Fruit fly (Drosophila melanogaster) whole organism, embryonic: ENCODE measurements around the gene IntS10.

Experiments
- Asciz ChIP-seq: fragments of 200-800 bp; sonication (Bioruptor generic); optimal IDR thresholded peaks from 2 replicates; lab custom pipeline; 2017; ENCODE audit warnings: missing biosample characterization, mild to moderate bottlenecking, missing genetic modification characterization, missing genetic modification reagents
- Bgb ChIP-seq: fragments of 200-800 bp; sonication (Bioruptor generic); IDR thresholded peaks from 2 replicates; pipeline ENCODE4 v1.3.6; 2022; ENCODE audit warnings: missing biosample characterization, missing genetic modification characterization; ENCODE audit not compliant: partially characterized antibody
- Blimp-1 ChIP-seq: fragments of 200-800 bp; sonication (Bioruptor generic); optimal IDR thresholded peaks from 3 replicates; lab custom pipeline; 2018; ENCODE audit warnings: missing biosample characterization, missing genetic modification characterization, mild to moderate bottlenecking, moderate library complexity, missing genetic modification reagents
- CG10431 ChIP-seq: fragments of 200-800 bp; sonication (Bioruptor generic); optimal IDR thresholded peaks from 3 replicates; lab custom pipeline; 2018; ENCODE audit warnings: missing biosample characterization, mild to moderate bottlenecking, missing genetic modification characterization
- CG10959 ChIP-seq: fragments of 200-800 bp; sonication (Bioruptor generic); IDR thresholded peaks from 2 replicates; pipeline ENCODE4 v1.3.6; 2022; ENCODE audit warnings: missing biosample characterization, missing genetic modification characterization
- CG14710 ChIP-seq: fragments of 200-800 bp; sonication (Bioruptor generic); optimal IDR thresholded peaks from 3 replicates; lab custom pipeline; 2019; ENCODE audit warnings: missing biosample characterization, mild to moderate bottlenecking, missing genetic modification characterization, moderate library complexity
- CG14860 ChIP-seq: fragments of 200-800 bp; sonication (Bioruptor generic); IDR thresholded peaks from 3 replicates; pipeline ENCODE4 v1.3.6; 2022; ENCODE audit warnings: missing biosample characterization, missing genetic modification characterization; ENCODE audit not compliant: partially characterized antibody
- CG15011 ChIP-seq: fragments of 200-800 bp; sonication (Bioruptor generic); optimal IDR thresholded peaks from 3 replicates; lab custom pipeline; 2018; ENCODE audit warnings: missing biosample characterization, mild to moderate bottlenecking, missing genetic modification characterization
- CG1647 ChIP-seq: fragments of 200-800 bp; sonication (Bioruptor generic); optimal IDR thresholded peaks from 3 replicates; lab custom pipeline; 2016; ENCODE audit warnings: missing biosample characterization, missing genetic modification characterization
- CG17612 ChIP-seq: fragments of 200-800 bp; sonication (Bioruptor generic); IDR thresholded peaks from 2 replicates; pipeline ENCODE4 v1.3.6; 2022; ENCODE audit warnings: missing biosample characterization, missing genetic modification characterization
- CG18764 ChIP-seq: fragments of 200-800 bp; sonication (Bioruptor generic); optimal IDR thresholded peaks from 3 replicates; lab custom pipeline; 2016; ENCODE audit warnings: missing biosample characterization, missing genetic modification characterization
- CG34422 ChIP-seq: fragments of 200-800 bp; sonication (Bioruptor generic); IDR thresholded peaks from 3 replicates; pipeline ENCODE4 v1.3.6; 2022; ENCODE audit warnings: missing biosample characterization, missing genetic modification characterization
- CG6683 ChIP-seq: fragments of 200-800 bp; sonication (Bioruptor generic); optimal IDR thresholded peaks from 2 replicates; lab custom pipeline; 2017; ENCODE audit warnings: missing biosample characterization, mild to moderate bottlenecking, missing genetic modification characterization, missing genetic modification reagents
- CG7556 ChIP-seq: fragments of 200-800 bp; sonication (Bioruptor generic); optimal IDR thresholded peaks from 2 replicates; lab custom pipeline; 2017; ENCODE audit warnings: missing biosample characterization, mild to moderate bottlenecking, missing genetic modification characterization
- CG7745 ChIP-seq: fragments of 200-800 bp; sonication (Bioruptor generic); optimal IDR thresholded peaks from 2 replicates; lab custom pipeline; 2018; ENCODE audit warnings: missing biosample characterization, mild to moderate bottlenecking, missing genetic modification characterization, moderate library complexity
- CG8281 ChIP-seq: fragments of 200-800 bp; sonication (Bioruptor generic); optimal IDR thresholded peaks from 2 replicates; lab custom pipeline; 2018; ENCODE audit warnings: missing biosample characterization, mild to moderate bottlenecking, missing genetic modification characterization, moderate library complexity
- CG9727 ChIP-seq: fragments of 200-800 bp; sonication (Bioruptor generic); optimal IDR thresholded peaks from 3 replicates; lab custom pipeline; 2017; ENCODE audit warnings: missing biosample characterization, mild to moderate bottlenecking, missing genetic modification characterization
- CHES-1-like ChIP-seq: fragments of 200-800 bp; sonication (Bioruptor generic); optimal IDR thresholded peaks from 2 replicates; lab custom pipeline; 2016; ENCODE audit warnings: missing biosample characterization, missing genetic modification characterization
- CoRest ChIP-seq: fragments of 200-800 bp; sonication (Bioruptor generic); optimal IDR thresholded peaks from 3 replicates; lab custom pipeline; 2018; ENCODE audit warnings: missing biosample characterization, mild to moderate bottlenecking, missing genetic modification characterization, moderate library complexity
- ERR ChIP-seq: fragments of 200-800 bp; sonication (Bioruptor generic); optimal IDR thresholded peaks from 2 replicates; lab custom pipeline; 2016; ENCODE audit warnings: missing biosample characterization, missing genetic modification characterization
- Ets65A ChIP-seq: fragments of 200-800 bp; sonication (Bioruptor generic); peaks from one replicate; lab custom pipeline; 2016; ENCODE audit warnings: missing biosample characterization, missing genetic modification characterization
- Fer1 ChIP-seq: fragments of 200-800 bp; sonication (Bioruptor generic); optimal IDR thresholded peaks from 2 replicates; lab custom pipeline; 2017; ENCODE audit warnings: missing biosample characterization, mild to moderate bottlenecking, missing genetic modification characterization
- Fer2 ChIP-seq: fragments of 200-800 bp; sonication (Bioruptor generic); optimal IDR thresholded peaks from 2 replicates; lab custom pipeline; 2018; ENCODE audit warnings: missing biosample characterization, mild to moderate bottlenecking, missing genetic modification characterization, moderate library complexity
- Mes4 ChIP-seq: fragments of 200-800 bp; sonication (Bioruptor generic); optimal IDR thresholded peaks from 2 replicates; lab custom pipeline; 2016; ENCODE audit warnings: missing biosample characterization, missing genetic modification characterization
- PHDP ChIP-seq: fragments of 200-800 bp; sonication (Bioruptor generic); optimal IDR thresholded peaks from 3 replicates; lab custom pipeline; 2018; ENCODE audit warnings: missing biosample characterization, mild to moderate bottlenecking, missing genetic modification characterization, moderate library complexity
- Ptx1 ChIP-seq: fragments of 200-800 bp; sonication (Bioruptor generic); IDR thresholded peaks from 2 replicates; pipeline ENCODE4 v1.3.6; 2022; ENCODE audit warnings: missing biosample characterization, missing genetic modification characterization
- TFAM ChIP-seq: fragments of 200-800 bp; sonication (Bioruptor generic); optimal IDR thresholded peaks from 2 replicates; lab custom pipeline; 2017; ENCODE audit warnings: missing biosample characterization, missing genetic modification characterization, inconsistent platforms
- bsh ChIP-seq, 2 experiments: fragments of 200-800 bp; sonication (Bioruptor generic); optimal IDR thresholded peaks; 2 replicates each; lab custom pipeline; 2017 to 2018; ENCODE audit warnings: mild to moderate bottlenecking in 2 of 2, missing biosample characterization in 2 of 2, missing genetic modification characterization in 2 of 2, moderate library complexity in 1 of 2
- dan ChIP-seq: fragments of 200-800 bp; sonication (Bioruptor generic); IDR thresholded peaks from 2 replicates; pipeline ENCODE4 v1.3.6; 2022; ENCODE audit warnings: missing biosample characterization, missing genetic modification characterization
- dm ChIP-seq: fragments of 200-800 bp; sonication (Bioruptor generic); optimal IDR thresholded peaks from 3 replicates; lab custom pipeline; 2016; ENCODE audit warnings: missing biosample characterization, missing genetic modification characterization
- eve ChIP-seq, 2 experiments: fragments of >200 bp; optimal IDR thresholded peaks; 2 replicates each; lab custom pipeline; 2017; ENCODE audit warnings: missing biosample characterization in 2 of 2, missing genetic modification characterization in 2 of 2
- fd102C ChIP-seq: fragments of 200-800 bp; sonication (Bioruptor generic); optimal IDR thresholded peaks from 2 replicates; lab custom pipeline; 2018; ENCODE audit warnings: missing biosample characterization, mild to moderate bottlenecking, missing genetic modification characterization, moderate library complexity
- gce ChIP-seq: fragments of 200-800 bp; sonication (Bioruptor generic); IDR thresholded peaks from 3 replicates; pipeline ENCODE4 v1.3.6; 2022; ENCODE audit warnings: missing biosample characterization, missing genetic modification characterization
- gem ChIP-seq: fragments of 200-800 bp; sonication (Bioruptor generic); optimal IDR thresholded peaks from 2 replicates; lab custom pipeline; 2019; ENCODE audit warnings: missing biosample characterization, mild to moderate bottlenecking, missing genetic modification characterization, moderate library complexity
- grn ChIP-seq: fragments of 200-800 bp; sonication (Bioruptor generic); optimal IDR thresholded peaks from 3 replicates; lab custom pipeline; 2017; ENCODE audit warnings: missing biosample characterization, missing genetic modification characterization
- mirr ChIP-seq: fragments of 200-800 bp; sonication (Bioruptor generic); optimal IDR thresholded peaks from 3 replicates; lab custom pipeline; 2018; ENCODE audit warnings: missing biosample characterization, mild to moderate bottlenecking, missing genetic modification characterization
- peb ChIP-seq: fragments of 200-800 bp; sonication (Bioruptor generic); IDR thresholded peaks from 2 replicates; pipeline ENCODE4 v1.3.6; 2022; ENCODE audit warnings: missing biosample characterization, missing genetic modification characterization
- prd ChIP-seq, 3 experiments: fragments of >200 bp in 2 of 3; fragments of 200-800 bp in 1 of 3; sonication (Bioruptor generic) in 1 of 3; optimal IDR thresholded peaks in 2 of 3; IDR thresholded peaks in 1 of 3; 2 replicates in 2 of 3; 3 replicates in 1 of 3; pipeline versions ENCODE4 v1.3.6 to Lab custom; 2017 to 2022; ENCODE audit warnings: missing biosample characterization in 1 of 3, missing genetic modification characterization in 1 of 3
- pros ChIP-seq: fragments of 200-800 bp; sonication (Bioruptor generic); optimal IDR thresholded peaks from 3 replicates; lab custom pipeline; 2019; ENCODE audit warnings: missing biosample characterization, mild to moderate bottlenecking, missing genetic modification characterization, moderate library complexity
- psq ChIP-seq: fragments of 200-800 bp; sonication (Bioruptor generic); optimal IDR thresholded peaks from 2 replicates; lab custom pipeline; 2017; ENCODE audit warnings: missing biosample characterization, missing genetic modification characterization
- repo ChIP-seq: fragments of 200-800 bp; sonication (Bioruptor generic); optimal IDR thresholded peaks from 2 replicates; lab custom pipeline; 2016; ENCODE audit warnings: missing biosample characterization, missing genetic modification characterization
- salm ChIP-seq: fragments of 200-800 bp; sonication (Bioruptor generic); optimal IDR thresholded peaks from 2 replicates; lab custom pipeline; 2018; ENCODE audit warnings: missing biosample characterization, mild to moderate bottlenecking, missing genetic modification characterization
- sens ChIP-seq: fragments of 200-800 bp; sonication (Bioruptor generic); peaks from one replicate; lab custom pipeline; 2016; ENCODE audit warnings: missing biosample characterization, missing genetic modification characterization
- seq ChIP-seq: fragments of 200-800 bp; sonication (Bioruptor generic); IDR thresholded peaks from 2 replicates; pipeline ENCODE4 v1.3.6; 2022; ENCODE audit warnings: missing biosample characterization, missing genetic modification characterization
- shn ChIP-seq: fragments of 200-800 bp; sonication (Bioruptor generic); optimal IDR thresholded peaks from 3 replicates; lab custom pipeline; 2016; ENCODE audit warnings: missing biosample characterization, missing genetic modification characterization
- sob ChIP-seq: fragments of 200-800 bp; sonication (Bioruptor generic); IDR thresholded peaks from 2 replicates; pipeline ENCODE4 v1.3.6; 2022; ENCODE audit warnings: missing biosample characterization, missing genetic modification characterization
- twi ChIP-seq: fragments of 200-800 bp; optimal IDR thresholded peaks from 2 replicates; lab custom pipeline; 2019; ENCODE audit warnings: missing biosample characterization, mild to moderate bottlenecking, missing genetic modification characterization, moderate library complexity
- unc-4 ChIP-seq: fragments of 200-800 bp; sonication (Bioruptor generic); IDR thresholded peaks from 2 replicates; pipeline ENCODE4 v1.3.6; 2022; ENCODE audit warnings: missing biosample characterization, missing genetic modification characterization; ENCODE audit not compliant: partially characterized antibody
- unpg ChIP-seq: fragments of 200-800 bp; sonication (Bioruptor generic); optimal IDR thresholded peaks from 3 replicates; lab custom pipeline; 2018; ENCODE audit warnings: missing biosample characterization, mild to moderate bottlenecking, missing genetic modification characterization, moderate library complexity
- zfh1 ChIP-seq: fragments of 200-800 bp; sonication (Bioruptor generic); IDR thresholded peaks from 3 replicates; pipeline ENCODE4 v1.3.6; 2022; ENCODE audit warnings: missing biosample characterization, missing genetic modification characterization

IntS10 gene

dm6 chr3L:3767825-3768224 is 38.7 kb upstream of the IntS10 start (continued):
- TF ChIP-seq CG14860 (GFP tag; lab: Robert Waterston, UW): no peak
- TF ChIP-seq Blimp-1 (GFP tag; lab: Kevin White, UChicago): peak; percentile 16
- no peak for TF ChIP-seq CG17612 (GFP tag; lab: Robert Waterston, UW)
- no peak for TF ChIP-seq gce (GFP tag; lab: Robert Waterston, UW)
- peak; percentile 59 for TF ChIP-seq dm (GFP tag; lab: Kevin White, UChicago)
- TF ChIP-seq grn (GFP tag; lab: Kevin White, UChicago): no peak
- peak; percentile 65 for TF ChIP-seq sob (GFP tag; lab: Robert Waterston, UW)
- TF ChIP-seq CG10959 (GFP tag; lab: Robert Waterston, UW): peak; percentile 50
- TF ChIP-seq psq: no peak
- TF ChIP-seq CG15011: no peak
- TF ChIP-seq Bgb (GFP tag; lab: Robert Waterston, UW): peak; percentile 33; the same call in 1 of the 2 replicates
- no peak for TF ChIP-seq CG7745 (tag; lab: Kevin White, UChicago)
- TF ChIP-seq CG34422: peak; percentile 61; the same call in 2 of the 3 replicates
- no peak for TF ChIP-seq CG8281
- TF ChIP-seq seq (GFP tag; lab: Robert Waterston, UW): peak; percentile 36; the same call in 1 of the 2 replicates
- no peak for TF ChIP-seq unc-4 (GFP tag; lab: Robert Waterston, UW)
- TF ChIP-seq sens: peak; percentile 92
- TF ChIP-seq CoRest: peak; percentile 32
- peak in 1 of 2 experiments; percentile 48 for TF ChIP-seq eve (GFP tag; optimal IDR thresholded peaks at IDR 0.05; lab: Kevin White, UChicago)
- no peak for TF ChIP-seq dan (GFP tag; lab: Robert Waterston, UW)
- no peak for TF ChIP-seq CG7556 (GFP tag; lab: Kevin White, UChicago)
- TF ChIP-seq fd102C: no peak
- TF ChIP-seq CG10431 (GFP tag; lab: Kevin White, UChicago): peak; percentile 78
- peak; percentile 66; the same call in 2 of the 3 replicates for TF ChIP-seq zfh1 (GFP tag; lab: Robert Waterston, UW)
- TF ChIP-seq salm (tag; lab: Kevin White, UChicago): no peak
- no peak for TF ChIP-seq prd (optimal IDR thresholded peaks at IDR 0.05; lab: Kevin White, UChicago)
- TF ChIP-seq prd (GFP tag; IDR thresholded peaks at IDR 0.05; lab: Robert Waterston, UW): peak; percentile 58
- peak; percentile 50 for TF ChIP-seq gem (tag; lab: Kevin White, UChicago)
- peak; percentile 55 for TF ChIP-seq unpg (GFP tag; lab: Kevin White, UChicago)
- TF ChIP-seq shn: peak; percentile 83
- TF ChIP-seq ERR (GFP tag; lab: Kevin White, UChicago): no peak
- TF ChIP-seq Ptx1: peak; percentile 46; the same call in 1 of the 2 replicates
- no peak for TF ChIP-seq repo (GFP tag; lab: Kevin White, UChicago)
- TF ChIP-seq CHES-1-like: peak; percentile 23
- peak; percentile 47 for TF ChIP-seq Asciz (GFP tag; lab: Kevin White, UChicago)
- no peak for TF ChIP-seq CG1647 (GFP tag; lab: Kevin White, UChicago)
- TF ChIP-seq CG9727 (GFP tag; lab: Kevin White, UChicago): peak; percentile 41
- no peak for TF ChIP-seq peb (GFP tag; lab: Robert Waterston, UW)
- peak; percentile 86 for TF ChIP-seq Ets65A
- peak; percentile 4 for TF ChIP-seq Fer1 (GFP tag; lab: Kevin White, UChicago)
- no peak for TF ChIP-seq pros (GFP tag; lab: Kevin White, UChicago)
- TF ChIP-seq CG14710 (tag; lab: Kevin White, UChicago): no peak
- TF ChIP-seq twi (tag; lab: Kevin White, UChicago): no peak
- peak; percentile 78 for TF ChIP-seq Mes4 (GFP tag; lab: Kevin White, UChicago)
- no peak for TF ChIP-seq CG6683
- no peak for TF ChIP-seq CG18764 (GFP tag; lab: Kevin White, UChicago)
- TF ChIP-seq Fer2 (tag; lab: Kevin White, UChicago): no peak
- no peak for TF ChIP-seq mirr (GFP tag; lab: Kevin White, UChicago)
- no peak for TF ChIP-seq TFAM (GFP tag; lab: Kevin White, UChicago)
- peak; percentile 52 for TF ChIP-seq PHDP (tag; lab: Kevin White, UChicago)
- TF ChIP-seq bsh (GFP tag; optimal IDR thresholded peaks at IDR 0.05; lab: Kevin White, UChicago): peak in 1 of 2 experiments; percentile 69
